Fruit fly (Drosophila melanogaster) whole organism, embryonic: ENCODE data around the gene CG4133.

Experiments used
- B-H1 ChIP-seq: fragments of 200-800 bp; sonication (Bioruptor generic); IDR thresholded peaks from 3 replicates; pipeline ENCODE4 v1.3.6; 2022; ENCODE audit warnings: missing biosample characterization, missing genetic modification characterization
- CG1024 ChIP-seq: fragments of 200-800 bp; sonication (Bioruptor generic); IDR thresholded peaks from 2 replicates; pipeline ENCODE4 v1.3.6; 2022; ENCODE audit warnings: missing biosample characterization, missing genetic modification characterization
- CG10267 ChIP-seq: fragments of 200-800 bp; sonication (Bioruptor generic); optimal IDR thresholded peaks from 2 replicates; lab custom pipeline; 2018; ENCODE audit warnings: missing biosample characterization, mild to moderate bottlenecking, missing genetic modification characterization, moderate library complexity
- CG10543 ChIP-seq: fragments of 200-800 bp; sonication (Bioruptor generic); optimal IDR thresholded peaks from 3 replicates; lab custom pipeline; 2017; ENCODE audit warnings: missing biosample characterization, mild to moderate bottlenecking, missing genetic modification characterization, moderate library complexity
- CG11456 ChIP-seq: fragments of 200-800 bp; sonication (Bioruptor generic); IDR thresholded peaks from 3 replicates; pipeline ENCODE4 v1.3.6; 2022; ENCODE audit warnings: missing biosample characterization, missing genetic modification characterization
- CG11560 ChIP-seq: fragments of 200-800 bp; sonication (Bioruptor generic); IDR thresholded peaks from 3 replicates; pipeline ENCODE4 v1.3.6; 2022; ENCODE audit warnings: missing biosample characterization, missing genetic modification characterization
- CG14050 ChIP-seq: fragments of 200-800 bp; sonication (Bioruptor generic); IDR thresholded peaks from 3 replicates; pipeline ENCODE4 v1.3.6; 2022; ENCODE audit warnings: missing biosample characterization, missing genetic modification characterization
- CG18619 ChIP-seq: fragments of 200-800 bp; sonication (Bioruptor generic); optimal IDR thresholded peaks from 3 replicates; lab custom pipeline; 2017; ENCODE audit warnings: missing biosample characterization, mild to moderate bottlenecking, missing genetic modification characterization
- CG2120 ChIP-seq: fragments of 200-800 bp; sonication (Bioruptor generic); optimal IDR thresholded peaks from 3 replicates; lab custom pipeline; 2016; ENCODE audit warnings: missing biosample characterization, missing genetic modification characterization
- CG2202 ChIP-seq: fragments of 200-800 bp; sonication (Bioruptor generic); optimal IDR thresholded peaks from 2 replicates; lab custom pipeline; 2018; ENCODE audit warnings: missing biosample characterization, mild to moderate bottlenecking, missing genetic modification characterization
- CG33557 ChIP-seq: fragments of 200-800 bp; sonication (Bioruptor generic); optimal IDR thresholded peaks from 2 replicates; lab custom pipeline; 2019; ENCODE audit warnings: missing biosample characterization, mild to moderate bottlenecking, missing genetic modification characterization, moderate library complexity
- CG4617 ChIP-seq: fragments of 200-800 bp; sonication (Bioruptor generic); optimal IDR thresholded peaks from 3 replicates; lab custom pipeline; 2016; ENCODE audit warnings: missing biosample characterization, missing genetic modification characterization, borderline replicate concordance
- CG7357 ChIP-seq: fragments of 200-800 bp; sonication (Bioruptor generic); IDR thresholded peaks from 3 replicates; pipeline ENCODE4 v1.3.6; 2022; ENCODE audit warnings: missing biosample characterization, missing genetic modification characterization
- CG8924 ChIP-seq: fragments of 200-800 bp; optimal IDR thresholded peaks from 3 replicates; lab custom pipeline; 2019; ENCODE audit warnings: missing biosample characterization, mild to moderate bottlenecking, missing genetic modification characterization, moderate library complexity
- Chrac-16 ChIP-seq: fragments of 200-800 bp; sonication (Bioruptor generic); optimal IDR thresholded peaks from 3 replicates; lab custom pipeline; 2016; ENCODE audit warnings: missing biosample characterization, missing genetic modification characterization
- D19A ChIP-seq: fragments of 200-800 bp; optimal IDR thresholded peaks from 3 replicates; lab custom pipeline; 2019; ENCODE audit warnings: missing biosample characterization, mild to moderate bottlenecking, missing genetic modification characterization, moderate library complexity
- Dbx ChIP-seq: fragments of 200-800 bp; sonication (Bioruptor generic); IDR thresholded peaks from 3 replicates; pipeline ENCODE4 v1.3.6; 2022; ENCODE audit warnings: missing biosample characterization, missing genetic modification characterization
- Dll ChIP-seq: fragments of 200-800 bp; sonication (Bioruptor generic); IDR thresholded peaks from 4 replicates; pipeline ENCODE4 v1.3.6; 2022; ENCODE audit warnings: missing biosample characterization, missing genetic modification characterization; ENCODE audit not compliant: partially characterized antibody
- E2f1 ChIP-seq: fragments of 200-800 bp; sonication (Bioruptor generic); IDR thresholded peaks from 2 replicates; pipeline ENCODE4 v1.3.6; 2022; ENCODE audit warnings: missing biosample characterization, missing genetic modification characterization
- Hey ChIP-seq: fragments of 200-800 bp; sonication (Bioruptor generic); optimal IDR thresholded peaks from 3 replicates; lab custom pipeline; 2018; ENCODE audit warnings: missing biosample characterization, mild to moderate bottlenecking, missing genetic modification characterization
- Lhr ChIP-seq: fragments of 200-800 bp; sonication (Bioruptor generic); optimal IDR thresholded peaks from 3 replicates; lab custom pipeline; 2017; ENCODE audit warnings: mild to moderate bottlenecking, missing biosample characterization, missing genetic modification reagents, missing genetic modification characterization
- Lpt ChIP-seq: fragments of >200 bp; optimal IDR thresholded peaks from 2 replicates; lab custom pipeline; 2018; ENCODE audit warnings: missing biosample characterization, missing genetic modification characterization
- MTF-1 ChIP-seq: fragments of 200-800 bp; sonication (Bioruptor generic); optimal IDR thresholded peaks from 2 replicates; lab custom pipeline; 2018; ENCODE audit warnings: missing biosample characterization, mild to moderate bottlenecking, missing genetic modification characterization, borderline replicate concordance
- NC2α ChIP-seq: fragments of 200-800 bp; sonication (Bioruptor generic); optimal IDR thresholded peaks from 2 replicates; lab custom pipeline; 2016; ENCODE audit warnings: missing biosample characterization, missing genetic modification characterization
- NK7.1 ChIP-seq: fragments of 200-800 bp; sonication (Bioruptor generic); optimal IDR thresholded peaks from 3 replicates; lab custom pipeline; 2016; ENCODE audit warnings: missing biosample characterization, missing genetic modification characterization
- Ptx1 ChIP-seq: fragments of 200-800 bp; sonication (Bioruptor generic); IDR thresholded peaks from 2 replicates; pipeline ENCODE4 v1.3.6; 2022; ENCODE audit warnings: missing biosample characterization, missing genetic modification characterization
- Sry-β ChIP-seq: fragments of 200-800 bp; sonication (Bioruptor generic); optimal IDR thresholded peaks from 2 replicates; lab custom pipeline; 2018; ENCODE audit warnings: missing biosample characterization, mild to moderate bottlenecking, missing genetic modification characterization, moderate library complexity
- TFAM ChIP-seq: fragments of 200-800 bp; sonication (Bioruptor generic); optimal IDR thresholded peaks from 2 replicates; lab custom pipeline; 2017; ENCODE audit warnings: missing biosample characterization, missing genetic modification characterization, inconsistent platforms
- Trl ChIP-seq, 3 experiments: fragments of >200 bp in 2 of 3; fragments of 200-800 bp in 1 of 3; sonication (Bioruptor generic) in 1 of 3; optimal IDR thresholded peaks; 2 replicates in 1 of 3; 3 replicates in 2 of 3; lab custom pipeline; 2016 to 2017; ENCODE audit warnings: missing biosample characterization in 1 of 3, missing genetic modification characterization in 1 of 3
- al ChIP-seq: fragments of 200-800 bp; sonication (Bioruptor generic); IDR thresholded peaks from 2 replicates; pipeline ENCODE4 v1.3.6; 2022; ENCODE audit warnings: missing biosample characterization, missing genetic modification characterization
- ara ChIP-seq: fragments of 200-800 bp; sonication (Bioruptor generic); IDR thresholded peaks from 2 replicates; pipeline ENCODE4 v1.3.6; 2022; ENCODE audit warnings: missing biosample characterization, missing genetic modification characterization
- chinmo ChIP-seq: fragments of 200-800 bp; sonication (Bioruptor generic); IDR thresholded peaks from 4 replicates; pipeline ENCODE4 v1.3.6; 2022; ENCODE audit warnings: missing biosample characterization, missing genetic modification characterization; ENCODE audit not compliant: partially characterized antibody
- dmrt11E ChIP-seq: fragments of 200-800 bp; sonication (Bioruptor generic); optimal IDR thresholded peaks from 3 replicates; lab custom pipeline; 2018; ENCODE audit warnings: missing biosample characterization, mild to moderate bottlenecking, missing genetic modification characterization, moderate library complexity
- dpn ChIP-seq, 2 experiments: fragments of 200-800 bp; sonication (Bioruptor generic); optimal IDR thresholded peaks; 3 replicates each; lab custom pipeline; 2016; ENCODE audit warnings: missing biosample characterization in 2 of 2, missing genetic modification characterization in 2 of 2
- eve ChIP-seq, 2 experiments: fragments of >200 bp; optimal IDR thresholded peaks; 2 replicates each; lab custom pipeline; 2017; ENCODE audit warnings: missing biosample characterization in 2 of 2, missing genetic modification characterization in 2 of 2
- fru ChIP-seq: fragments of >200 bp; optimal IDR thresholded peaks from 2 replicates; lab custom pipeline; 2017
- gsb ChIP-seq: fragments of 200-800 bp; sonication (Bioruptor generic); IDR thresholded peaks from 2 replicates; pipeline ENCODE4 v1.3.6; 2022; ENCODE audit warnings: missing biosample characterization, missing genetic modification characterization
- gt ChIP-seq: fragments of 200-800 bp; sonication (Bioruptor generic); IDR thresholded peaks from 2 replicates; pipeline ENCODE4 v1.3.6; 2022; ENCODE audit warnings: missing biosample characterization, missing genetic modification characterization
- her ChIP-seq: fragments of 200-800 bp; sonication (Bioruptor generic); optimal IDR thresholded peaks from 2 replicates; lab custom pipeline; 2016; ENCODE audit warnings: missing biosample characterization, missing genetic modification characterization
- lmd ChIP-seq: fragments of 200-800 bp; sonication (Bioruptor generic); IDR thresholded peaks from 2 replicates; pipeline ENCODE4 v1.3.6; 2022; ENCODE audit warnings: missing biosample characterization, missing genetic modification characterization
- maf-S ChIP-seq: fragments of 200-800 bp; sonication (Bioruptor generic); optimal IDR thresholded peaks from 2 replicates; lab custom pipeline; 2016; ENCODE audit warnings: missing biosample characterization, missing genetic modification characterization
- pan ChIP-seq, 4 experiments: fragments of >200 bp in 3 of 4; fragments of 200-800 bp in 1 of 4; sonication (Bioruptor generic) in 1 of 4; optimal IDR thresholded peaks in 3 of 4; IDR thresholded peaks in 1 of 4; 2 replicates each; pipeline versions ENCODE4 v1.3.6 to Lab custom; 2017 to 2022; ENCODE audit warnings: missing biosample characterization in 2 of 4, missing genetic modification characterization in 2 of 4, mixed read lengths in 1 of 4
- pita ChIP-seq: fragments of 200-800 bp; sonication (Bioruptor generic); optimal IDR thresholded peaks from 2 replicates; lab custom pipeline; 2017; ENCODE audit warnings: missing biosample characterization, mild to moderate bottlenecking, missing genetic modification characterization
- run ChIP-seq: fragments of 200-800 bp; sonication (Bioruptor generic); optimal IDR thresholded peaks from 3 replicates; lab custom pipeline; 2018; ENCODE audit warnings: missing biosample characterization, mild to moderate bottlenecking, missing genetic modification characterization
- sens-2 ChIP-seq: fragments of 200-800 bp; sonication (Bioruptor generic); IDR thresholded peaks from 2 replicates; pipeline ENCODE4 v1.3.6; 2022; ENCODE audit warnings: missing biosample characterization, missing genetic modification characterization
- shn ChIP-seq: fragments of 200-800 bp; sonication (Bioruptor generic); optimal IDR thresholded peaks from 3 replicates; lab custom pipeline; 2016; ENCODE audit warnings: missing biosample characterization, missing genetic modification characterization
- vnd ChIP-seq: fragments of 200-800 bp; sonication (Bioruptor generic); IDR thresholded peaks from 3 replicates; pipeline ENCODE4 v1.3.6; 2022; ENCODE audit warnings: missing biosample characterization, missing genetic modification characterization; ENCODE audit not compliant: partially characterized antibody
- yki ChIP-seq: fragments of >200 bp; optimal IDR thresholded peaks from 3 replicates; lab custom pipeline; 2018
- zfh2 ChIP-seq: fragments of 200-800 bp; sonication (Bioruptor generic); optimal IDR thresholded peaks from 2 replicates; lab custom pipeline; 2016; ENCODE audit warnings: missing biosample characterization, missing genetic modification characterization

CG4133 gene

DNA sequence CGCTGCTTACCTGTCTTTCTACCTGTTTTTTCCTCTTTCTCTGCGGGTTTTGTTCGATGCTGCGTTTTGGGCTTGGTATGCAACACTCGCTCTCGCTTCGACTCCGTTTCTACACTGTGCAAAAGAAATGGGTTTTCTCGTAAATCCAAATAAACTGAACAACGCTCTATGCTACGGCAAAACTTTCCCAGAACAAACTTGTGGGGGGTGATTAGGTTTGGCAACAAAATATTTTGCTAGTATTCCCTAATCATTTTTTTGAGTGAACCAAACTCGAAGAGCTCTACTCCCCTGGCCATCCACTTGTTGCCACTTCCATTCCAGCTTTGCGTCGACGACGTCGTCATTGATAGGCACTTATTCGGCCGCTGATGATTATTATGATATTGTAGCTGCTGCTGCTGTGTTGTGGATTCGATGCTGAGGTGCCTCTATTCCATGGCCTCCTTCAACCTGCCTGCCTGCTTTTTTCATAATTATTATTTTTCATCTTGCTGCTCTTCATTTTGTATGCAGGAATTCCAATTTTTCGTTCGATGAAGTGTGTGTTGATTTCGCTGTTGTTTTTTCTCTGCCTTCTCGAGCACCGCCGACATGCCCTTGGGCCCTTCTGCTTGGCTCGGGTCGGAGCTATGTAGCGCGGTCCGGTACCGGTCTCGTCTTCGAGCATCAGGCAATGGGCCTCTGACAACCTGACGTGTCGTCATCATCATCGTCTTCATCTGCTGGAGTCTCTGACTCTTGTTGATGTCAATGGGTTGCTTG, 13.2 kb upstream of the CG4133 start (continued):
- TF ChIP-seq pita (GFP tag; lab: Kevin White, UChicago) (no peak), fru (lab: Kevin White, UChicago) (no peak), CG4617 (no peak), CG2120 (no peak), B-H1 (peak; percentile 64; the same call in 2 of the 3 replicates), E2f1 (GFP tag; lab: Robert Waterston, UW) (peak; percentile 79), Dbx (GFP tag; lab: Robert Waterston, UW) (no peak), ara (peak; percentile 93), zfh2 (GFP tag; lab: Kevin White, UChicago) (no peak), dmrt11E (tag; lab: Kevin White, UChicago) (peak; percentile 90), Ptx1 (GFP tag; lab: Robert Waterston, UW) (peak; percentile 83), chinmo (GFP tag; lab: Robert Waterston, UW) (peak; percentile 82; the same call in 2 of the 4 replicates), CG18619 (GFP tag; lab: Kevin White, UChicago) (peak; percentile 56), shn (GFP tag; lab: Kevin White, UChicago) (peak; percentile 79), eve (GFP tag; optimal IDR thresholded peaks at IDR 0.05; lab: Kevin White, UChicago) (no peak), run (tag; lab: Kevin White, UChicago) (peak; percentile 50), MTF-1 (GFP tag; lab: Kevin White, UChicago) (peak; percentile 75), D19A (tag; lab: Kevin White, UChicago) (peak; percentile 79), gt (peak; percentile 70), Hey (tag; lab: Kevin White, UChicago) (no peak), CG14050 (GFP tag; lab: Robert Waterston, UW) (peak; percentile 68; the same call in 2 of the 3 replicates), Trl (optimal IDR thresholded peaks at IDR 0.05; lab: Kevin White, UChicago) (no peak), Trl (GFP tag; optimal IDR thresholded peaks at IDR 0.05; lab: Kevin White, UChicago) (peak; percentile 86), Chrac-16 (GFP tag; lab: Kevin White, UChicago) (peak; percentile 84), dpn (GFP tag; optimal IDR thresholded peaks at IDR 0.05; lab: Kevin White, UChicago) (peak; percentile 74 to 84), CG2202 (tag; lab: Kevin White, UChicago) (peak; percentile 81), CG1024 (peak; percentile 84), her (GFP tag; lab: Kevin White, UChicago) (peak; percentile 77), yki (lab: Kevin White, UChicago) (no peak), CG8924 (tag; lab: Kevin White, UChicago) (peak; percentile 84), lmd (GFP tag; lab: Robert Waterston, UW) (peak; percentile 77), gsb (GFP tag; lab: Robert Waterston, UW) (no peak; the same call in 1 of the 2 replicates), CG10267 (tag; lab: Kevin White, UChicago) (peak; percentile 81), CG33557 (GFP tag; lab: Kevin White, UChicago) (peak; percentile 59), CG11560 (tag; lab: Robert Waterston, UW) (no peak), pan (optimal IDR thresholded peaks at IDR 0.05; lab: Kevin White, UChicago) (no peak), pan (GFP tag; optimal IDR thresholded peaks at IDR 0.05 in 1 of 2, IDR thresholded peaks at IDR 0.05 in 1 of 2) (peak in 1 of 2 experiments; percentile 85), Lpt (no peak), NK7.1 (GFP tag; lab: Kevin White, UChicago) (peak; percentile 44), CG11456 (0 out of 3 replicates have a peak, but pooled peaks have one; percentile 56), Dll (GFP tag; lab: Robert Waterston, UW) (no peak), al (GFP tag; lab: Robert Waterston, UW) (no peak), vnd (GFP tag; lab: Robert Waterston, UW) (no peak), sens-2 (GFP tag; lab: Robert Waterston, UW) (peak; percentile 81), Lhr (GFP tag; lab: Kevin White, UChicago) (no peak), maf-S (peak; percentile 67), CG10543 (peak; percentile 69), CG7357 (peak; percentile 75; the same call in 1 of the 3 replicates), TFAM (GFP tag; lab: Kevin White, UChicago) (peak; percentile 12), Sry-β (GFP tag; lab: Kevin White, UChicago) (peak; percentile 31), NC2α (GFP tag; lab: Kevin White, UChicago) (peak; percentile 49)
